Worm (Caenorhabditis elegans): Measurements from ENCODE around the gene Y81G3A.6.

- TF ChIP-seq tab-1 (GFP tag; IDR thresholded peaks at IDR 0.05) (no peak), klf-2 (GFP tag; conservative IDR thresholded peaks at IDR 0.05) (no peak)
Observed at ce11 chrII:13129602-13130001, 47.3 kb upstream of the Y81G3A.6 start, which contains the start of gene F29C12.6.

Data from whole organism, midembryonic.